Fruit fly (Drosophila melanogaster) whole organism, adult: Measurements from ENCODE around the gene akirin.

Experiments used
- CG11617 ChIP-seq: fragments of 200-800 bp; sonication (Bioruptor generic); optimal IDR thresholded peaks from 2 replicates; lab custom pipeline; 2017; ENCODE audit warnings: mild to moderate bottlenecking, missing biosample characterization, missing genetic modification reagents, missing genetic modification characterization
- Hr96 ChIP-seq: fragments of 200-800 bp; sonication (Bioruptor generic); optimal IDR thresholded peaks from 2 replicates; lab custom pipeline; 2016; ENCODE audit warnings: missing biosample characterization, missing genetic modification characterization
- Mnt ChIP-seq: fragments of 200-800 bp; sonication (Bioruptor generic); optimal IDR thresholded peaks from 2 replicates; lab custom pipeline; 2016; ENCODE audit warnings: missing biosample characterization, mild to moderate bottlenecking, missing genetic modification characterization
- cic ChIP-seq: fragments of 200-800 bp; sonication (Bioruptor generic); optimal IDR thresholded peaks from 2 replicates; lab custom pipeline; 2017; ENCODE audit warnings: missing biosample characterization, mild to moderate bottlenecking, missing genetic modification characterization, moderate library complexity
- pad ChIP-seq: fragments of 200-800 bp; sonication (Bioruptor generic); optimal IDR thresholded peaks from 3 replicates; lab custom pipeline; 2017; ENCODE audit warnings: missing biosample characterization, missing genetic modification characterization, mild to moderate bottlenecking, moderate library complexity, missing genetic modification reagents
- tj ChIP-seq: fragments of 200-800 bp; sonication (Bioruptor generic); optimal IDR thresholded peaks from 3 replicates; lab custom pipeline; 2017; ENCODE audit warnings: missing biosample characterization, mild to moderate bottlenecking, missing genetic modification characterization, moderate library complexity
- toe ChIP-seq: fragments of 200-800 bp; sonication (Bioruptor generic); optimal IDR thresholded peaks from 2 replicates; lab custom pipeline; 2016; ENCODE audit warnings: missing biosample characterization, missing genetic modification characterization

DNA sequence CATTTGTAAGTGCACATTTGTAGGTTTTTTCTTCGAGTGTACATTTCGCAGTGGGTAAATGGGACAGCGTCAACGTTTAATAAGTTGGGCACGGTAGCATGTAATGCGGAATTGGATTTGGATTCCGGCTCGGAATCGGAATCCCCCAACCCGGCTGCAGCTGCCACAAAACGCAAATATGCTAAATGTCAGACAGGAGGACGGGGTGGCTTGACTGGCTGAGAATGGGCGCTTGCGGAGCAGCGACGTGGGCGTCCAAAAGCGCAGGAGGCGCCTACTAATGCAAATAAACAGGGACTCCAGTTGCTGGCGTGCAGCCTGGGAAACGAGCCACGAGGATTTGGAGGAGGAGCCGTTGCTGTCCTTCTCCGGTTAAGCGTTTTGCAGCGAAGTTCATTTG lies 18.2 kb downstream of the akirin start, which contains the start of gene CG8564:
- TF ChIP-seq toe (no peak), CG11617 (GFP tag; lab: Kevin White, UChicago) (no peak), tj (GFP tag; lab: Kevin White, UChicago) (no peak), Mnt (GFP tag; lab: Kevin White, UChicago) (no peak), cic (no peak), pad (no peak), Hr96 (no peak)
